Fruit fly (Drosophila melanogaster) Kc167 (cell line): Measurements from ENCODE around the gene CG32187.

ENCODE experiments used
- Myc ChIP-seq: fragments of >200 bp; optimal IDR thresholded peaks from 2 replicates; lab custom pipeline; 2017; ENCODE audit warnings: missing external identifiers
- Sin3A ChIP-seq: fragments of >200 bp; optimal IDR thresholded peaks from 2 replicates; lab custom pipeline; 2018; ENCODE audit warnings: missing external identifiers
- psq ChIP-seq: fragments of >200 bp; optimal IDR thresholded peaks from 2 replicates; lab custom pipeline; 2017; ENCODE audit warnings: missing external identifiers
- ttk ChIP-seq: sonication (Bioruptor generic); optimal IDR thresholded peaks from 2 replicates; lab custom pipeline; 2017; ENCODE audit warnings: missing external identifiers

dm6 chr3L:17822784-17823383 lies 16.7 kb upstream of the CG32187 start, which contains the start of the genes Ir75c and Grd:
- TF ChIP-seq ttk (lab: Kevin White, UChicago) (no peak), Myc (lab: Kevin White, UChicago) (no peak), psq (lab: Kevin White, UChicago) (no peak), Sin3A (lab: Kevin White, UChicago) (no peak)
